Fruit fly (Drosophila melanogaster) whole organism, wandering third instar larva: ENCODE results near the gene CG3566.
A peak's percentile ranks its signal among the peaks of the same experiment; 100 is the strongest.

Source experiments
- CG32264 ChIP-seq: fragments of 200-800 bp; sonication (Bioruptor generic); optimal IDR thresholded peaks from 2 replicates; lab custom pipeline; 2016; ENCODE audit warnings: missing biosample characterization, missing genetic modification characterization
- CrebA ChIP-seq: fragments of 200-800 bp; sonication (Bioruptor generic); optimal IDR thresholded peaks from 2 replicates; lab custom pipeline; 2016; ENCODE audit warnings: missing biosample characterization, mild to moderate bottlenecking, missing genetic modification characterization, borderline replicate concordance
- GATAd ChIP-seq: sonication (Bioruptor generic); optimal IDR thresholded peaks from 2 replicates; lab custom pipeline; 2016; ENCODE audit warnings: missing biosample characterization, missing genetic modification characterization
- HLH106 ChIP-seq: fragments of 200-800 bp; optimal IDR thresholded peaks from 3 replicates; lab custom pipeline; 2019; ENCODE audit warnings: missing biosample characterization, mild to moderate bottlenecking, missing genetic modification characterization, moderate library complexity
- Hnf4 ChIP-seq: fragments of 200-800 bp; sonication (Bioruptor generic); optimal IDR thresholded peaks from 2 replicates; lab custom pipeline; 2016; ENCODE audit warnings: missing biosample characterization, mild to moderate bottlenecking, missing genetic modification characterization
- Hr78 ChIP-seq: fragments of >200 bp; optimal IDR thresholded peaks from 2 replicates; lab custom pipeline; 2017; ENCODE audit warnings: missing biosample characterization, missing genetic modification characterization
- Hr83 ChIP-seq: fragments of 200-300 bp; sonication (Bioruptor generic); optimal IDR thresholded peaks from 2 replicates; lab custom pipeline; 2016; ENCODE audit warnings: missing biosample characterization, mild to moderate bottlenecking, missing genetic modification characterization, moderate library complexity; ENCODE audit not compliant: poor library complexity, severe bottlenecking
- Jra ChIP-seq: sonication (Bioruptor generic); optimal IDR thresholded peaks from 2 replicates; lab custom pipeline; 2016; ENCODE audit warnings: missing biosample characterization, missing genetic modification characterization
- Myc ChIP-seq: fragments of >200 bp; optimal IDR thresholded peaks from 2 replicates; lab custom pipeline; 2017
- OdsH ChIP-seq: fragments of 200-800 bp; sonication (Bioruptor generic); optimal IDR thresholded peaks from 2 replicates; lab custom pipeline; 2016; ENCODE audit warnings: missing biosample characterization, mild to moderate bottlenecking, missing genetic modification characterization
- Rel ChIP-seq, 2 experiments: fragments of 200-800 bp; sonication (Bioruptor generic) in 1 of 2; optimal IDR thresholded peaks; 2 replicates in 1 of 2; 3 replicates in 1 of 2; lab custom pipeline; 2016 to 2019; ENCODE audit warnings: mild to moderate bottlenecking in 2 of 2, missing biosample characterization in 2 of 2, missing genetic modification characterization in 2 of 2, moderate library complexity in 1 of 2
- Sp1 ChIP-seq: fragments of 200-800 bp; sonication (Bioruptor generic); optimal IDR thresholded peaks from 3 replicates; lab custom pipeline; 2019; ENCODE audit warnings: missing biosample characterization, mild to moderate bottlenecking, missing genetic modification characterization, moderate library complexity
- Vsx2 ChIP-seq: fragments of 200-300, 225-300 bp; sonication (Bioruptor generic); optimal IDR thresholded peaks from 2 replicates; lab custom pipeline; 2018; ENCODE audit warnings: missing biosample characterization, missing genetic modification characterization; ENCODE audit not compliant: partially characterized antibody
- br ChIP-seq: fragments of 200-800 bp; sonication (Bioruptor generic); optimal IDR thresholded peaks from 2 replicates; lab custom pipeline; 2016; ENCODE audit warnings: missing biosample characterization, missing genetic modification characterization
- dsf ChIP-seq: sonication (Bioruptor generic); optimal IDR thresholded peaks from 2 replicates; lab custom pipeline; 2016; ENCODE audit warnings: missing biosample characterization, missing genetic modification characterization, borderline replicate concordance
- ey ChIP-seq: fragments of 200-800 bp; sonication (Bioruptor generic); optimal IDR thresholded peaks from 2 replicates; lab custom pipeline; 2016; ENCODE audit warnings: missing biosample characterization, missing genetic modification characterization
- foxo ChIP-seq, 2 experiments: fragments of 200-800 bp; sonication (Bioruptor generic); optimal IDR thresholded peaks; 2 replicates in 1 of 2; 3 replicates in 1 of 2; lab custom pipeline; 2016 to 2017; ENCODE audit warnings: missing biosample characterization in 2 of 2, missing genetic modification characterization in 2 of 2
- fru ChIP-seq: fragments of 200-800 bp; sonication (Bioruptor generic); optimal IDR thresholded peaks from 3 replicates; lab custom pipeline; 2016; ENCODE audit warnings: missing biosample characterization, mild to moderate bottlenecking, missing genetic modification characterization
- h ChIP-seq: fragments of 200-800 bp; sonication (Bioruptor generic); optimal IDR thresholded peaks from 3 replicates; lab custom pipeline; 2016; ENCODE audit warnings: missing biosample characterization, mild to moderate bottlenecking, missing genetic modification characterization
- pan ChIP-seq: fragments of >200 bp; optimal IDR thresholded peaks from 2 replicates; lab custom pipeline; 2017
- psq ChIP-seq: fragments of 200-800 bp; sonication (Bioruptor generic); optimal IDR thresholded peaks from 3 replicates; lab custom pipeline; 2017; ENCODE audit warnings: missing biosample characterization, mild to moderate bottlenecking, missing genetic modification characterization, moderate library complexity
- rgr ChIP-seq: fragments of 200-800 bp; sonication (Bioruptor generic); optimal IDR thresholded peaks from 3 replicates; lab custom pipeline; 2016; ENCODE audit warnings: missing biosample characterization, mild to moderate bottlenecking, missing genetic modification characterization
- sage ChIP-seq: fragments of 200-800 bp; sonication (Bioruptor generic); optimal IDR thresholded peaks from 2 replicates; lab custom pipeline; 2016; ENCODE audit warnings: missing biosample characterization, mild to moderate bottlenecking, missing genetic modification characterization
- sv ChIP-seq: fragments of 200-800 bp; sonication (Bioruptor generic); optimal IDR thresholded peaks from 3 replicates; lab custom pipeline; 2016; ENCODE audit warnings: missing biosample characterization, missing genetic modification characterization
- tai ChIP-seq: sonication (Bioruptor generic); optimal IDR thresholded peaks from 2 replicates; lab custom pipeline; 2016; ENCODE audit warnings: missing biosample characterization, missing genetic modification characterization
- usp ChIP-seq: fragments of >200 bp; optimal IDR thresholded peaks from 2 replicates; lab custom pipeline; 2017; ENCODE audit warnings: missing biosample characterization, missing genetic modification characterization
- woc ChIP-seq: sonication (Bioruptor generic); optimal IDR thresholded peaks from 2 replicates; lab custom pipeline; 2016; ENCODE audit warnings: missing biosample characterization, mild to moderate bottlenecking, missing genetic modification characterization

CG3566 gene

dm6 chrX:6276590-6276989 lies at the start of gene CG3566:
CG3566 (minus strand) TSS chrX:6276724.
- TF ChIP-seq Hr78 (no peak), psq (GFP tag; lab: Kevin White, UChicago) (no peak), Sp1 (peak; percentile 13), foxo (GFP tag; optimal IDR thresholded peaks at IDR 0.05; lab: Kevin White, UChicago) (peak in 1 of 2 experiments; percentile 27), dsf (GFP tag; lab: Kevin White, UChicago) (no peak), Myc (lab: Kevin White, UChicago) (peak; percentile 66), Hr83 (GFP tag; lab: Kevin White, UChicago) (peak; percentile 16), Rel (GFP tag; optimal IDR thresholded peaks at IDR 0.05; lab: Kevin White, UChicago) (no peak), Rel (tag; optimal IDR thresholded peaks at IDR 0.05; lab: Kevin White, UChicago) (peak; percentile 80), rgr (GFP tag; lab: Kevin White, UChicago) (peak; percentile 11), fru (GFP tag; lab: Kevin White, UChicago) (peak; percentile 37), woc (GFP tag; lab: Kevin White, UChicago) (peak; percentile 73)
- TF ChIP-seq, all 38 proteins: peak for 8

DNA sequence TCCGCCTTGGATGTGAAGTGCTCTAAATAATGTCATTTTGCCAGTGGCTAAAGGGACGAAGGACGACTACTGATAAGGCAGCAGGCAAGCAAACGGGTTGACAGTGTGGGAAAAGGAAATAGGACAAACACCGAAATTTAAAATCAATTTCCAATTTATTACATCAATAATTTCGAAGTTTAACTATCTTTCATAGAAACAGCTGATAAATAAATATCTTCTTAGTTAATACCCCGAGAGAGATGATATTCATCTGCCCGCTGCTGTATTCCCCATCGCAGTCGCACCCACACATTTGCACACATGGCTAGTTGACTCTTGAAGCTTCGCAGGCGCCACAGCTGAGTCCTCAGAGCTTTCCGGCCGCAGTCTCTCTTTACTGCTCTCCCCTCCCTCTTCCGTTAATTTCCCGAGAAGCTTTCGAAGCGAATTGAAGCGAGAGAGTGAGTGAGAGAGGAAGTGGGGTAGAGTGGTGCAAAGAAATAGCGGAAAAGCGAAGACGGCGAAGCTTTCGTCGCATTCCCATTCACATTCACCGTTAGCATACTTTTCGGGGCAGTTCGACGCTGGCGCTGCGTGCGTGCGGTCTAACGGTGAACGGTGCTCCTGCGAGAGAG lies 40.4 kb upstream of the CG3566 start:
- peak; percentile 21 for TF ChIP-seq fru (GFP tag; lab: Kevin White, UChicago)
- peak; percentile 3 for TF ChIP-seq psq (GFP tag; lab: Kevin White, UChicago)
- TF ChIP-seq foxo (GFP tag; optimal IDR thresholded peaks at IDR 0.05; lab: Kevin White, UChicago), result peak in 1 of 2 experiments; percentile 39
- TF ChIP-seq sv (GFP tag; lab: Kevin White, UChicago), result peak; percentile 53
- TF ChIP-seq Vsx2 (GFP tag; lab: Kevin White, UChicago), result no peak
- peak; percentile 40 for TF ChIP-seq h (GFP tag; lab: Kevin White, UChicago)
- no peak for TF ChIP-seq pan (lab: Kevin White, UChicago)
- TF ChIP-seq ey (GFP tag; lab: Kevin White, UChicago), result peak; percentile 4
- no peak for TF ChIP-seq Jra (GFP tag; lab: Kevin White, UChicago)
- TF ChIP-seq br (GFP tag; lab: Kevin White, UChicago), result peak; percentile 45
- TF ChIP-seq HLH106 (tag; lab: Kevin White, UChicago), result peak; percentile 41
- TF ChIP-seq OdsH (GFP tag; lab: Kevin White, UChicago), result peak; percentile 3
- peak; percentile 19 for TF ChIP-seq Sp1

- TF ChIP-seq Hnf4 (GFP tag; lab: Kevin White, UChicago) (no peak), br (GFP tag; lab: Kevin White, UChicago) (no peak), CG32264 (GFP tag; lab: Kevin White, UChicago) (no peak), OdsH (GFP tag; lab: Kevin White, UChicago) (no peak), Vsx2 (GFP tag; lab: Kevin White, UChicago) (no peak), psq (GFP tag; lab: Kevin White, UChicago) (no peak), GATAd (GFP tag; lab: Kevin White, UChicago) (no peak), h (GFP tag; lab: Kevin White, UChicago) (no peak)
These were observed 39.1 kb upstream of the CG3566 start for dm6 chrX:6315583-6315982.

- TF ChIP-seq tai (GFP tag; lab: Kevin White, UChicago) (no peak), Hr78 (no peak), fru (GFP tag; lab: Kevin White, UChicago) (no peak), sage (GFP tag; lab: Kevin White, UChicago) (no peak)
These were observed 35.0 kb upstream of the CG3566 start for dm6 chrX:6311516-6311915.

- TF ChIP-seq Sp1 (no peak), sage (GFP tag; lab: Kevin White, UChicago) (no peak), CrebA (GFP tag; lab: Kevin White, UChicago) (no peak), Hr83 (GFP tag; lab: Kevin White, UChicago) (no peak), ey (GFP tag; lab: Kevin White, UChicago) (no peak), usp (GFP tag; lab: Kevin White, UChicago) (no peak), Hnf4 (GFP tag; lab: Kevin White, UChicago) (no peak), Jra (GFP tag; lab: Kevin White, UChicago) (no peak), br (GFP tag; lab: Kevin White, UChicago) (no peak), dsf (GFP tag; lab: Kevin White, UChicago) (no peak)
These were observed 33.9 kb upstream of the CG3566 start for dm6 chrX:6310408-6310807.
